Worm (Caenorhabditis elegans) whole organism, L4 larva: Measurements from ENCODE around the gene nhr-256.

ENCODE experiments used
- F49E8.2 ChIP-seq: sonication (generic microtip); optimal IDR thresholded peaks from 2 replicates; lab custom pipeline; 2016; ENCODE audit warnings: missing compliant biosample characterization, mild to moderate bottlenecking, missing genetic modification characterization, borderline replicate concordance
- Y105C5A.15 ChIP-seq: fragments of 200-800 bp; sonication (Bioruptor generic); IDR thresholded peaks from 2 replicates; pipeline ENCODE4 v1.3.6; 2022; ENCODE audit warnings: missing genetic modification characterization, missing compliant biosample characterization
- aha-1 ChIP-seq: fragments of 150-350 bp; peaks from one replicate; lab custom pipeline; 2014; ENCODE audit warnings: missing biosample characterization, missing genetic modification characterization
- aly-2 ChIP-seq: sonication (generic microtip); optimal IDR thresholded peaks from 2 replicates; lab custom pipeline; 2018; ENCODE audit warnings: missing biosample characterization, missing genetic modification characterization
- ama-1 ChIP-seq: fragments of 150-350 bp; optimal IDR thresholded peaks from 2 replicates; lab custom pipeline; 2014; ENCODE audit warnings: inconsistent platforms, mixed read lengths
- ceh-28 ChIP-seq: fragments of 150-350 bp; optimal IDR thresholded peaks from 2 replicates; lab custom pipeline; 2014; ENCODE audit warnings: missing biosample characterization, missing genetic modification reagents, missing genetic modification characterization
- ceh-62 ChIP-seq: sonication (generic microtip); optimal IDR thresholded peaks from 2 replicates; lab custom pipeline; 2017; ENCODE audit warnings: missing biosample characterization, missing genetic modification characterization
- daf-12 ChIP-seq: fragments of 150-350 bp; optimal IDR thresholded peaks from 2 replicates; lab custom pipeline; 2014; ENCODE audit warnings: missing biosample characterization, missing genetic modification reagents, missing genetic modification characterization
- daf-8 ChIP-seq: fragments of 200-800 bp; sonication (Bioruptor generic); IDR thresholded peaks from 2 replicates; pipeline ENCODE4 v1.3.6; 2022; ENCODE audit warnings: missing genetic modification characterization, missing compliant biosample characterization
- dpl-1 ChIP-seq: fragments of 150-350 bp; optimal IDR thresholded peaks from 2 replicates; lab custom pipeline; 2014; ENCODE audit warnings: missing biosample characterization, missing genetic modification reagents, missing genetic modification characterization
- fos-1 ChIP-seq: fragments of 150-350 bp; optimal IDR thresholded peaks from 2 replicates; lab custom pipeline; 2014; ENCODE audit warnings: missing biosample characterization, missing genetic modification characterization
- hlh-11 ChIP-seq: fragments of 200-800 bp; sonication (Bioruptor generic); optimal IDR thresholded peaks from 2 replicates; lab custom pipeline; 2018; ENCODE audit warnings: mild to moderate bottlenecking, missing genetic modification characterization, missing compliant biosample characterization
- lim-7 ChIP-seq: fragments of 200-800 bp; sonication (Bioruptor generic); IDR thresholded peaks from 2 replicates; pipeline ENCODE4 v1.3.6; 2022; ENCODE audit warnings: missing genetic modification characterization, missing compliant biosample characterization
- lin-29 ChIP-seq: fragments of 200-800 bp; sonication (Bioruptor generic); IDR thresholded peaks from 2 replicates; pipeline ENCODE4 v1.3.6; 2022; ENCODE audit warnings: missing genetic modification reagents, missing genetic modification characterization, missing compliant biosample characterization
- lin-38 ChIP-seq: fragments of 200-800 bp; sonication (Bioruptor generic); IDR thresholded peaks from 2 replicates; pipeline ENCODE4 v1.3.6; 2022; ENCODE audit warnings: missing genetic modification reagents, missing genetic modification characterization, missing compliant biosample characterization
- madf-9 ChIP-seq: fragments of 200-800 bp; sonication (Bioruptor generic); conservative IDR thresholded peaks from 2 replicates; pipeline ENCODE4 v1.3.6; 2022; ENCODE audit warnings: missing genetic modification reagents, missing genetic modification characterization, missing compliant biosample characterization
- mdl-1 ChIP-seq, 2 experiments: fragments of 150-350 bp in 1 of 2; sonication (generic microtip) in 1 of 2; optimal IDR thresholded peaks; 2 replicates each; lab custom pipeline; 2014 to 2017; ENCODE audit warnings: missing biosample characterization in 2 of 2, missing genetic modification characterization in 2 of 2
- mes-2 ChIP-seq: sonication (generic microtip); optimal IDR thresholded peaks from 2 replicates; lab custom pipeline; 2016; ENCODE audit warnings: missing genotype, mild to moderate bottlenecking, missing genetic modification characterization, missing compliant biosample characterization; ENCODE audit not compliant: poor library complexity, severe bottlenecking
- mxl-3 ChIP-seq: fragments of 200-800 bp; sonication (Bioruptor generic); optimal IDR thresholded peaks from 2 replicates; lab custom pipeline; 2018; ENCODE audit warnings: mild to moderate bottlenecking, missing genetic modification characterization, missing compliant biosample characterization
- nhr-102 ChIP-seq: sonication (generic microtip); optimal IDR thresholded peaks from 2 replicates; lab custom pipeline; 2016; ENCODE audit warnings: mild to moderate bottlenecking, missing genetic modification characterization, moderate library complexity, missing compliant biosample characterization
- nhr-237 ChIP-seq: sonication (generic microtip); optimal IDR thresholded peaks from 2 replicates; lab custom pipeline; 2017; ENCODE audit warnings: missing biosample characterization, missing genetic modification characterization
- nhr-28 ChIP-seq: fragments of 150-350 bp; optimal IDR thresholded peaks from 2 replicates; lab custom pipeline; 2014; ENCODE audit warnings: missing biosample characterization, missing genetic modification characterization
- nhr-48 ChIP-seq: sonication (generic microtip); optimal IDR thresholded peaks from 2 replicates; lab custom pipeline; 2016; ENCODE audit warnings: mild to moderate bottlenecking, missing genetic modification characterization, missing compliant biosample characterization
- pqm-1 ChIP-seq: sonication (generic microtip); optimal IDR thresholded peaks from 2 replicates; lab custom pipeline; 2017; ENCODE audit warnings: missing biosample characterization, missing genetic modification characterization
- saeg-2 ChIP-seq: fragments of 200-800 bp; sonication (Bioruptor generic); IDR thresholded peaks from 2 replicates; pipeline ENCODE4 v1.3.6; 2022; ENCODE audit warnings: missing genetic modification reagents, missing genetic modification characterization, missing compliant biosample characterization
- set-16 ChIP-seq: fragments of 200-800 bp; sonication (Bioruptor generic); IDR thresholded peaks from 2 replicates; pipeline ENCODE4 v1.3.6; 2022; ENCODE audit warnings: missing genetic modification reagents, missing genetic modification characterization, missing compliant biosample characterization
- spr-1 ChIP-seq: sonication (generic microtip); optimal IDR thresholded peaks from 2 replicates; lab custom pipeline; 2016; ENCODE audit warnings: mild to moderate bottlenecking, missing genetic modification characterization, missing compliant biosample characterization
- spr-3 ChIP-seq: fragments of 200-800 bp; sonication (Bioruptor generic); optimal IDR thresholded peaks from 2 replicates; lab custom pipeline; 2018; ENCODE audit warnings: mild to moderate bottlenecking, missing genetic modification characterization, missing compliant biosample characterization
- unc-62 ChIP-seq, 3 experiments: fragments of 150-350 bp in 1 of 3; sonication (generic microtip); optimal IDR thresholded peaks in 2 of 3; peaks in 1 of 3; 1 replicate in 1 of 3; 2 replicates in 2 of 3; lab custom pipeline; 2014 to 2017; ENCODE audit warnings: missing biosample characterization in 3 of 3, missing genetic modification characterization in 3 of 3, missing genetic modification reagents in 3 of 3, missing genotype in 1 of 3
- zag-1 ChIP-seq: fragments of 150-350 bp; optimal IDR thresholded peaks from 2 replicates; lab custom pipeline; 2014; ENCODE audit warnings: missing biosample characterization, missing genetic modification characterization
- zfp-2 ChIP-seq: sonication (generic microtip); optimal IDR thresholded peaks from 2 replicates; lab custom pipeline; 2016; ENCODE audit warnings: mild to moderate bottlenecking, missing genetic modification characterization, missing compliant biosample characterization
- zip-11 ChIP-seq: fragments of 200-800 bp; sonication (Bioruptor generic); IDR thresholded peaks from 2 replicates; pipeline ENCODE4 v1.3.6; 2022; ENCODE audit warnings: missing genetic modification characterization, missing compliant biosample characterization

Gene nhr-256

DNA sequence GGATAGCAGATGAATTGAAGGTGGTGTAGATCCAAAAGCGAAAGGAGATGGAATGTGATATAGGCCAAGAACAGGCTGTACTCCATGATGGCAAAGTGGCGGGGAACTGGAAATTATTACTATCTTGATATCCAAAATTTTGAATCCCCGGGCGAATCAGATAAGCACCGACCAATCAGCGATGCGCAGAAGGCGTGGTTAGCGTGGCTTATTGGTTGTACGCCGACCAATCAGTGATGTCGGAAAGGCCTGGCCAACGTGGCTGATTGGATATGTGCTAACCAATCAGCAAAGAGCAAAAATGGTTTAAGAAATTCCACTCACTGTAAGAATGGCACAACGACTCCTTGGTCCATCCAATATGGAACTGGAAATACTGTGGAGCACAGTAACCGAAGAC lies 36.4 kb downstream of the nhr-256 start:
- TF ChIP-seq unc-62 (GFP tag; optimal IDR thresholded peaks at IDR 0.05 in 1 of 2; lab: Kevin White, UChicago): peak in 1 of 2 experiments; percentile 71
- TF ChIP-seq unc-62 (tag; optimal IDR thresholded peaks at IDR 0.05; lab: Kevin White, UChicago): no peak
- TF ChIP-seq nhr-237 (tag; lab: Kevin White, UChicago): no peak
- TF ChIP-seq dpl-1 (GFP tag; lab: Kevin White, UChicago): no peak

DNA sequence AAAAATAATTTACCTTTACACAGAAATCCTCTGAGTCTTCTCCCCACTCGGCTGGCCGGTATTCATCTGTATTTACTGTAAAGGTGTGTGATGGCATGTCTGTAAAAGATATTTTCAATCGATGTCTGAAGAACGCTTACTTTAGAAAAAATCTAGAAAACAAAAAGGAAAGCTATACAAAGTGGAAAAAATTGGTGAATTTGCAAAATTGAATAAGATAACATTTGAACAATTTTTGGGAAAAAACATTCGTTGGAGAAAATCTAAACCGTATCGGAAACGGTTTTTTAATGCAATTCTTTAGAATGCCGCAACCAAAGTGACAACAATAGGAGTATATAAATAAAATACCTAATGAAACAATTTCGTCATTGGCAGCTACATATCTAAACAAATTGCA lies 38.4 kb downstream of the nhr-256 start, which contains the start of gene F36H9.5:
Gene F36H9.5 (minus strand): TSS at position 101 of the 400 bp plus-strand sequence.
- no peak for TF ChIP-seq lin-38 (GFP tag; lab: Robert Waterston, UW)
- no peak for TF ChIP-seq F49E8.2 (tag; lab: Kevin White, UChicago)
- TF ChIP-seq zip-11 (GFP tag; lab: Robert Waterston, UW): no peak
- no peak for TF ChIP-seq daf-8 (GFP tag; lab: Robert Waterston, UW)
- no peak for TF ChIP-seq madf-9
- TF ChIP-seq hlh-11 (tag; lab: Kevin White, UChicago): no peak
- TF ChIP-seq spr-1: no peak
- TF ChIP-seq set-16 (GFP tag; lab: Robert Waterston, UW): no peak
- TF ChIP-seq pqm-1 (tag; lab: Kevin White, UChicago): no peak

DNA sequence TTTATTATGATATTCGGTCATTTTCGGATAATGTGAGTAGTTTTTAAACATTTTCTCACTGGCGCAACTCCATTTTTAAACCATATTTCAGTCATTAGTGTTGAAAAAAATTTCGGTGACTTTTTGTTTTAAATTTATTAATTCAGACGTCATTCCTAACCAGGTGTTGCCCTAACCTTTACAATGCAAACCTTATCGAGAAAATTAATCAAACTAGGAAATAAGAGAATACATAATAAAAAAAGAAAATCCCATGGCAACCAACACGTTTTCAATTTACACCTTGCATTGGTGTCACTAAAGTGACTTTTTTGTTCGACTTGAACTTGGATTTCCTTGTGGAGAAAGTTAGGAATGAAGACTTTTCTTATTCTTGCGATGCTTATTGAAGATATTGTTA lies 44.6 kb downstream of the nhr-256 start, which contains the start of gene F36H9.2:
Gene F36H9.2 (plus strand): TSS at position 301 of the 400 bp plus-strand sequence.
- TF ChIP-seq spr-3 (GFP tag; lab: Kevin White, UChicago) (no peak), mes-2 (tag; lab: Kevin White, UChicago) (no peak), saeg-2 (no peak), aha-1 (tag; lab: Kevin White, UChicago) (no peak), aly-2 (tag; lab: Kevin White, UChicago) (no peak), Y105C5A.15 (GFP tag; lab: Robert Waterston, UW) (no peak), hlh-11 (tag; lab: Kevin White, UChicago) (no peak), nhr-102 (tag; lab: Kevin White, UChicago) (no peak), lim-7 (GFP tag; lab: Robert Waterston, UW) (no peak), ama-1 (lab: Kevin White, UChicago) (no peak), zfp-2 (tag; lab: Kevin White, UChicago) (no peak)

DNA sequence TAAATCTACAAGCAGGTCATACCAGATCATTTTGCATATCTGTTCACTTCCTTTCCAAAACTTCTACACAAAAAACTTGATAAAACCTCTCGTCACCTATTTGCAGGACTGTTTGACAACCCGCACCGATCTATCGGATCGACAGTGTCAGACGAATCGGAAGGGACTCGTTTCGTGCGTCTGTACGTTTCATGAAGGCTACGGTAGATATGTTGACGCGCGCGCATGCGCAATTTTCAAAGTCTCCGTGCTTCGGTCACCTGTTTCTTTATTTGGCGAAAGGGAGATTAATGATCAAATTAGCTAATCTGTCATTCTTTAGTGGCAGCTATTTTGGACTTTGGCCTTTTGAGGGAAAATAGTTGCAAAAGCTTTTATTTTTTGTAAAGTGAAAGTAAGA lies 45.9 kb downstream of the nhr-256 start:
- TF ChIP-seq zag-1 (tag; lab: Kevin White, UChicago) (no peak), fos-1 (no peak), unc-62 (GFP tag; optimal IDR thresholded peaks at IDR 0.05 in 1 of 2; lab: Kevin White, UChicago) (peak in 1 of 2 experiments; percentile 73), unc-62 (tag; optimal IDR thresholded peaks at IDR 0.05; lab: Kevin White, UChicago) (no peak), mxl-3 (GFP tag; lab: Kevin White, UChicago) (peak; percentile 67), mdl-1 (tag; optimal IDR thresholded peaks at IDR 0.05; lab: Kevin White, UChicago) (peak in 1 of 2 experiments; percentile 54), ceh-62 (no peak), nhr-48 (tag; lab: Kevin White, UChicago) (peak; percentile 61), nhr-28 (peak; percentile 54)

DNA sequence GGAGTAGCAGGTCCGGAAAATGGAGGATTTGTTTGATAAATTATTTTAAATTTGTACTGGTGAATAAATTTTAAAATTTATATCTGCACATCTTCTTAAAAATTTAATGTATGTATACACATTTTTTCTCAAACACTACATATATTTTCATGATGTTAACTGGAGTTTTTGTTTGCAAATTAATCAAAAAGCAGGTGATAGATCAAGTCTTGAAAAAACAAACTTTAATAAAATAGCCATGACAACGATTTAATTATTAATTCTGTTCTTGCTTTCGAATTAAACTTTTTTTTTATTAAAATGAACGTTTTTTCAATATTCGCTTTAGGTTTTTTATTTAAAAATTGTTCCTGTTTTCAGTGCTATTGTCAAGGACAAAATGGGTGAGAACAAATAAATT lies 50.6 kb downstream of the nhr-256 start, which contains the start of gene F36H9.1:
Gene F36H9.1 (plus strand): TSS at position 301 of the 400 bp plus-strand sequence.
- no peak for TF ChIP-seq lin-29 (GFP tag; lab: Robert Waterston, UW)
- TF ChIP-seq nhr-48 (tag; lab: Kevin White, UChicago): no peak
- no peak for TF ChIP-seq ceh-28
- no peak for TF ChIP-seq daf-12 (tag; lab: Kevin White, UChicago)
- TF ChIP-seq, all 104 proteins: peak for 0
